Worm (Caenorhabditis elegans): ENCODE measurements around the gene pgm-1.
A peak's percentile ranks its signal among the peaks of the same experiment; 100 is the strongest.

pgm-1 gene

DNA sequence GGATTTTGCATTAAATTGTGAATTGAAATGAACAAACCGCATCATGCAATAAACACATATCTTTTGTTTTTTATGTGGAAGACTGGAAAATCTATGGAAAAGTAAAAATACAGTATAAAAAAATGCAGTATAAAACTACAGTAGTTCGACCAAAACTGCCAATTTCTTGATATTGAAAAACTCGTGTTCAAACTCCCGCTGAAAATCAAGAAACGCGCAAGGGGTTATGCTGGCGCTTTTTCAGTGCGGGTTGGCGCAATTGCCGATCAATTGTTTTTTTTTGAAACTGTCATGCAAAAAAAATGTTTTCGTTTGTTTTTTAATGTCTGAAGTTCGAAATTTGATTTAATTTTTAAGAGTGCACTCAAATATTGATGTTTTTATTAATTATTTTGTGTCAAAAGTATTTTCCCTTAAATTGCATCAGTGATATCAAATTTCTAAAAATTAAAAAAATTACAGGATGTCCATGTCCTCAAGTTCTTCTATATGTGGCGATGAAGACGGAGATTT is 37.6 kb upstream of the pgm-1 start, which contains the start of gene dnj-9 (continued):
- TF ChIP-seq F26F4.8 (GFP tag; conservative IDR thresholded peaks at IDR 0.05) (no peak), F10B5.3 (tag; optimal IDR thresholded peaks at IDR 0.05) (peak; percentile 93), lir-3 (tag; optimal IDR thresholded peaks at IDR 0.05) (peak; percentile 18), lin-15B (tag; optimal IDR thresholded peaks at IDR 0.05) (peak; percentile 50)

DNA sequence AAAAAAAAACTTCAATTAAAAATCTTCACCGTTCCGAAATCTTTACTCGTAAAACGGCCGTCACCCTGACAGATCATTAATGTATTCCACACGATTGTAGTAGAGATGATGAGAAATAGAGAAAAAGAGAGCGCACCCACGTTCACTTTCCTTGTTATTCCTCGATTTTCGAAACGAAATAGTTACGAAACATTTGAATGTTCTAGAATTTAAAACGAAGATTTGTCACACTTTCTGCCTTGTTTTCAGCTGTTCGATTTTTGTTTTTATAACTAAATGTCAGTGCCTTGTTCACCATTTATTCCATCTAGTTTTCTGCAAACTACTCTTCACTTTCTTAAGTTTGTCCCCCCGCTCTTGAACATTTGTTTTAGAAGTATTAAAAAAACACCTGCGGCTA is 34.5 kb upstream of the pgm-1 start:
- TF ChIP-seq zfp-3 (GFP tag; conservative IDR thresholded peaks at IDR 0.05), result no peak
- TF ChIP-seq lim-7 (GFP tag; IDR thresholded peaks at IDR 0.05), result no peak
- no peak for TF ChIP-seq unc-39 (tag; optimal IDR thresholded peaks at IDR 0.05)
- TF ChIP-seq ztf-11 (tag; optimal IDR thresholded peaks at IDR 0.05), result no peak
- TF ChIP-seq hmg-1.1 (GFP tag; IDR thresholded peaks at IDR 0.05), result no peak
- TF ChIP-seq tra-1 (GFP tag; IDR thresholded peaks at IDR 0.05), result no peak
- no peak for TF ChIP-seq daf-16 (GFP tag; optimal IDR thresholded peaks at IDR 0.05)
- TF ChIP-seq daf-16 (tag; optimal IDR thresholded peaks at IDR 0.05), result peak; percentile 11
- no peak for TF ChIP-seq zip-11 (GFP tag; IDR thresholded peaks at IDR 0.05)
- TF ChIP-seq nhr-28 (tag; optimal IDR thresholded peaks at IDR 0.05), result peak; percentile 18
- TF ChIP-seq egl-27 (tag; optimal IDR thresholded peaks at IDR 0.05), result no peak
- no peak for TF ChIP-seq aha-1 (tag)
- TF ChIP-seq ama-1 (optimal IDR thresholded peaks at IDR 0.05), result no peak
- TF ChIP-seq unc-62 (GFP tag; optimal IDR thresholded peaks at IDR 0.05 in 1 of 2), result peak in 1 of 2 experiments; percentile 60
- TF ChIP-seq unc-62 (tag; optimal IDR thresholded peaks at IDR 0.05), result no peak

DNA sequence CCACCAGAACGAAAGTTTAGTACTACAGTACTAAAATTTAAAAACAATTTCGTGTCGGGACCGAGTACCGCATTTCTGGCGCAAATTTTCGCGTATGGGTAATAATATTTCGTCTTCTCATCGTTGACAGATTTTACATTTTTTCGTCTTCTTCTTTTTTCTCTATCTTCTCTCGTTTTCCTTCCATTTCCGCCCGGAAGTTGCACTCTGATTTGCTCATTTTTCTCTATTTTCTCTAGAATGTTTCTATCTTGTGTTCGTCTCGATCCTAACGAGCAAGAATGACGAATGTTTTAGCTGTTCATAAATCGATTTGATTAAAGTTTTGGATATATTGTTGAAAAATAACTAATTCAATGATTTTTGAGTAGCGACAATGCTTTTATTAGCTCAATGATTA is 33.7 kb upstream of the pgm-1 start:
- TF ChIP-seq ces-1 (GFP tag; optimal IDR thresholded peaks at IDR 0.05), result peak; percentile 48
- no peak for TF ChIP-seq nhr-6 (tag; optimal IDR thresholded peaks at IDR 0.05)
- TF ChIP-seq aha-1 (tag), result peak; percentile 90
- no peak for TF ChIP-seq Y48G9A.11 (GFP tag; IDR thresholded peaks at IDR 0.05)
- TF ChIP-seq dmd-6 (GFP tag; IDR thresholded peaks at IDR 0.05), result 0 out of 2 replicates have a peak, but pooled peaks have one; percentile 9
- no peak for TF ChIP-seq unc-130 (GFP tag; optimal IDR thresholded peaks at IDR 0.05)
- peak; percentile 13 for TF ChIP-seq dpl-1 (GFP tag; optimal IDR thresholded peaks at IDR 0.05)
- 0 out of 2 replicates have a peak, but pooled peaks have one; percentile 75 for TF ChIP-seq tag-97 (GFP tag; IDR thresholded peaks at IDR 0.05)

DNA sequence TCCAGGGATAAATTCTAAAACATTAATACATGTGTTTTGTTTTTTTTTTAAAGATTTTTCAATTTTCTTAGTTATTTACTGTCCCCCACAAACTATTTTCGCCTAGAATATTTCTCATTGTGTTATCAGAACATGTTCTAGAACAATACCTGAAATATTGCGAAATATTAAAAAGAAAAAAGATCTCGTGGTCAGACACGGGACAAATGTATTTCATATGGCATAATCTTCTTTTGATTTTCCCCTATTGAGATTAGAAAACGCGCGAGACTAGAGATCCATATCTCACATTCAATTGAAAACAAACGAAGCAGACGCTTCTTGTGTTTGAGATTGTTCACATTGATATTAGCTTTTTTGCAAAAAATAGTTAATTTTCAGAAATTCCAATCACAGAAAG is 33.1 kb upstream of the pgm-1 start:
- TF ChIP-seq F26F4.8 (GFP tag; conservative IDR thresholded peaks at IDR 0.05), result no peak
- TF ChIP-seq nhr-111 (GFP tag; optimal IDR thresholded peaks at IDR 0.05), result no peak
- no peak for TF ChIP-seq lim-7 (GFP tag; IDR thresholded peaks at IDR 0.05)
- no peak for TF ChIP-seq fkh-10 (GFP tag; optimal IDR thresholded peaks at IDR 0.05)
- TF ChIP-seq madf-9 (GFP tag; conservative IDR thresholded peaks at IDR 0.05), result no peak
- TF ChIP-seq egl-43 (GFP tag; IDR thresholded peaks at IDR 0.05), result no peak
- TF ChIP-seq mes-2 (tag; optimal IDR thresholded peaks at IDR 0.05; ENCODE audit: poor library complexity, severe bottlenecking), result no peak
- no peak for TF ChIP-seq F49E8.2 (tag; optimal IDR thresholded peaks at IDR 0.05; ENCODE audit: borderline replicate concordance)
- TF ChIP-seq Y5F2A.4 (GFP tag; optimal IDR thresholded peaks at IDR 0.05), result no peak
- no peak for TF ChIP-seq ceh-20 (GFP tag; IDR thresholded peaks at IDR 0.05)
- no peak for TF ChIP-seq pqm-1 (tag; optimal IDR thresholded peaks at IDR 0.05)
- TF ChIP-seq unc-39 (tag; optimal IDR thresholded peaks at IDR 0.05), result no peak
- TF ChIP-seq lin-15B (tag; optimal IDR thresholded peaks at IDR 0.05), result no peak
- TF ChIP-seq hif-1 (tag; optimal IDR thresholded peaks at IDR 0.05), result no peak
- no peak for TF ChIP-seq nhr-48 (tag; optimal IDR thresholded peaks at IDR 0.05)
- no peak for TF ChIP-seq egl-27 (tag; optimal IDR thresholded peaks at IDR 0.05)
- no peak for TF ChIP-seq jun-1 (tag; optimal IDR thresholded peaks at IDR 0.05)
- peak in 1 of 2 experiments; percentile 36 for TF ChIP-seq mdl-1 (tag; optimal IDR thresholded peaks at IDR 0.05)
- TF ChIP-seq pha-4 (GFP tag; IDR thresholded peaks at IDR 0.05), result no peak
- no peak for TF ChIP-seq pha-4 (tag; optimal IDR thresholded peaks at IDR 0.05)
- no peak for TF ChIP-seq nhr-6 (tag; optimal IDR thresholded peaks at IDR 0.05)
- peak; percentile 32 for TF ChIP-seq T20F7.1 (GFP tag; optimal IDR thresholded peaks at IDR 0.05)
- TF ChIP-seq ceh-32 (tag; optimal IDR thresholded peaks at IDR 0.05; ENCODE audit: poor library complexity), result no peak
- no peak for TF ChIP-seq nhr-25 (tag; optimal IDR thresholded peaks at IDR 0.05; ENCODE audit: borderline replicate concordance, insufficient read depth)
- TF ChIP-seq F44E2.7 (GFP tag; IDR thresholded peaks at IDR 0.05), result no peak
- no peak for TF ChIP-seq saeg-2 (GFP tag; IDR thresholded peaks at IDR 0.05)
- no peak for TF ChIP-seq lin-39 (tag; optimal IDR thresholded peaks at IDR 0.05)
- TF ChIP-seq F10B5.3 (tag; optimal IDR thresholded peaks at IDR 0.05), result no peak

All from whole organism, L4 larva.